Fruit fly (Drosophila melanogaster): Measurements from ENCODE around the gene CG10055.

CG10055 gene

DNA sequence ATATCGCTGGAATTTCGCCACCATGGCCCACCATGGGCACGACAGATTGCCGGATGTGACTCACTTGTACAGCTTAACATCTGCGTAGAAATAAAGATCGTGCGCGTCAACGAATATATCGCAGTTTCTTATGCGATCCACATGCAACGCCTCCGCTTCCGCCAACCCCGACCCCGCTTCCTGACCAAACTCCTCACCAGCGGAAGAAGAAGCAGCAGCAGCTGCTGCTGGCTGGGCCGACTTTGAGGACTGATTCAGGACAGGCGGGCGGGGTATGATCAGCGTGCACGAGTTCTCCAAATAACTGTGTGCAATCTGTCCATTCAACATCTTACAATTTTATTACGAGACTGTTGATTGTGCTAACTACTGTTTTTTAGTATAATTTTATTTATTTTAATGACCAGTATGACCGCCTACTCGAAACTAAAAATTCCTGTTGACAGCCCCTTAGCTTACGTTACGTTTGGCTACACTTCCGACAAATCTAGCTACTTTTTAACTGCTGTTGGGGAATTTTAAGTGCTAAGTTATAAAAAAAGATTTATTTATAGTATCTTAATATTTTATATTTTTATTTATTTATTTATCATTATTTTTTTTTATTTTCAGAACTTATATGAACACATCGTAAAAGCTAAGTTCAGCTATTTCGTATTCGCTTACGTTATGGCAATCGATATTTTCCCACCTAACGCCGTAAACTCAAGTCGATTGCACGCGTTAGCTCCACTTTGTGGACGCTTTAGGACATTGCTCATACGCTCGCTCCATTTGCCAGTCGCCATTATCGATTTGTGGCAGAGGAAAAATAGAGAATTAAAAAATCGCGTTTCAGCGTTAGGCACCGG, at the start of gene CG10055, which contains the start of gene lap:
Gene CG10055, minus strand, starts transcription at position 432 of the 851 bp plus-strand sequence.
Gene lap, plus strand, starts transcription at position 753 of the 851 bp plus-strand sequence.
- TF ChIP-seq CG13204 (GFP tag; optimal IDR thresholded peaks at IDR 0.05) (no peak), CG8301 (tag; optimal IDR thresholded peaks at IDR 0.05) (no peak), Snoo (tag; optimal IDR thresholded peaks at IDR 0.05) (no peak), Ets98B (GFP tag; IDR thresholded peaks at IDR 0.05) (0 out of 2 replicates have a peak, but pooled peaks have one; percentile 9), CG10348 (GFP tag; IDR thresholded peaks at IDR 0.05) (no peak), CG34367 (tag; optimal IDR thresholded peaks at IDR 0.05) (no peak), D1 (tag; optimal IDR thresholded peaks at IDR 0.05) (no peak)

DNA sequence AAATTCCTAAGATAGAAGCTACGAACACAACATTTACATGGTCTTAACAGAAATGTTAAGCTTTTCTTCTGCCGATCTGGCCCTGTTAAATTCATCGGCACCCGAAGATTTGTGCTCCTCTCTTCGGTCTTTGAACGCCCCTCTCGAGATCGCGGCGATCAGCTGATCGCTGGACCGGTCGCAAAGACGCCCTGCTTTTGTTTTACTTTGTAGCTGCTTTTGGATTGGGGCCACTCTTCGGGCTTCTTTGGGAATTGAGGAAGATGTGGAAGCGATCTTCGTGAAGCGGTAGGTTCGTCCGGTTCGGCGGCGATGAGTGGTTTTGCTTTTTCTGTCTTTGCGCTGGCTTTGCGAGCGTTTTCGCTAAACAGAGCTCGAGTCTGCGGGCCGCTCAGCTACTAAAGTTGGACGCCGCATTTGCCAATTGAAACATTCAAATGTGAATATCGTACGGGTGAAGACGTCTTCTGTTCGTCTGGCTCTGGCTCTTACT, 37.5 kb upstream of the CG10055 start, which contains the start of gene thw:
Gene thw, plus strand, starts transcription at position 443 of the 493 bp plus-strand sequence.
- TF ChIP-seq CG10348 (GFP tag; IDR thresholded peaks at IDR 0.05) (no peak), CG15710 (tag; optimal IDR thresholded peaks at IDR 0.05) (no peak), CG17806 (tag; optimal IDR thresholded peaks at IDR 0.05) (no peak), CG13204 (GFP tag; optimal IDR thresholded peaks at IDR 0.05) (peak; percentile 90), CG8301 (tag; optimal IDR thresholded peaks at IDR 0.05) (no peak), Pif1A (GFP tag; optimal IDR thresholded peaks at IDR 0.05) (no peak)

DNA sequence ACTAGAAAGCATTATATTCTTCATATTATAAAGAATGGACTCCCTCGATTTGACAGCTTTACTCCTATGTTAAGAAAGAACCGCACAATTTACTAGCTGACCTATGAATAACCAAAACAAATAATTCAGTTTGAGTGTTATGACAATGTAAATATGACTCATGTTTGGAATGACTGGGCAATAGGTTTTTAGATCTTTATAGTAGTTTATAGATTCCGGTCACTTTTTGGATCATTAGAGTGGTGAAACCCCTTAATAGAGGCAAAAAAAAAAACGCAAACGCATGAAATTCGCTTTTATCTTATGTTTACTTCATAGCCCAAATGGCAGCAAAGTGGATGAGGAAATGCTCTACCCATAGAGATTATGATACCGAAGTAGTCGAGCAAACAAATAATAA, 33.1 kb upstream of the CG10055 start, which contains the start of gene CG14605:
Gene CG14605, minus strand, starts transcription at position 101 of the 400 bp plus-strand sequence.
- no peak for TF ChIP-seq CG32121 (GFP tag; IDR thresholded peaks at IDR 0.05)
- no peak for TF ChIP-seq D1 (tag; optimal IDR thresholded peaks at IDR 0.05)
- no peak for TF ChIP-seq CG8301 (tag; optimal IDR thresholded peaks at IDR 0.05)
- TF ChIP-seq Pif1A (GFP tag; optimal IDR thresholded peaks at IDR 0.05): no peak
- TF ChIP-seq CG9948 (tag; optimal IDR thresholded peaks at IDR 0.05): no peak
- TF ChIP-seq Pif1B (GFP tag; optimal IDR thresholded peaks at IDR 0.05): no peak
- no peak for TF ChIP-seq CG14655 (GFP tag; optimal IDR thresholded peaks at IDR 0.05)

DNA sequence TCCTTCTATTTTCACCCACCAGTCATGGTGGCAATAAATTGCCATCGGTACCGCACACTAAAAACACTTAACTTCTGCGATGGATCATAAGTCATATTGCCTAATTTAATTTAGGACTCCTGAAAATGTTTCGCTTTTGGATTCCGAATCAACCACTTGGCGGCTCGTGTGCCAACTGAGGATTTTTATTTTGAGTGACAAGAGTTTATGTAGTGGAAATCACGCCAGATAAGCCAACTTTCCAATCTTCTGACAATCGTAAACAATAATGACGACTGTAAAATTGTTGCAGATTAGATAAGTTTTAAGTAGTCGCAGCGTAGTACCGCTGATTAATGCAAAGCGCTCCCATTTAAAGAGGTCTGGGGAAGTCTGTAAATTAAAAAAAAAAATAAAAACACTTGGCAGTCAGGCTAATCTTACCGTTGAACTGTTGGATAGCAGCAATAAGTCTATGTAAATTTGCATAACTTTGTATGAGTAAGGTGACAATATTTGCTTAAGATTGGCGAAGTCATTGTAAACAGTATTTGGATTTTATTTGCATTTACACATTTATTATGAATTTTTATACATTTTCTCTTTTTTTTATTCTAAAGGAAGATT, 30.6 kb upstream of the CG10055 start, which contains the start of gene CG14606:
Gene CG14606, minus strand, starts transcription at position 160 of the 606 bp plus-strand sequence.
- TF ChIP-seq CG12605 (GFP tag; IDR thresholded peaks at IDR 0.05) (no peak), CG14655 (GFP tag; optimal IDR thresholded peaks at IDR 0.05) (no peak), EcR (GFP tag; optimal IDR thresholded peaks at IDR 0.05) (no peak)

DNA sequence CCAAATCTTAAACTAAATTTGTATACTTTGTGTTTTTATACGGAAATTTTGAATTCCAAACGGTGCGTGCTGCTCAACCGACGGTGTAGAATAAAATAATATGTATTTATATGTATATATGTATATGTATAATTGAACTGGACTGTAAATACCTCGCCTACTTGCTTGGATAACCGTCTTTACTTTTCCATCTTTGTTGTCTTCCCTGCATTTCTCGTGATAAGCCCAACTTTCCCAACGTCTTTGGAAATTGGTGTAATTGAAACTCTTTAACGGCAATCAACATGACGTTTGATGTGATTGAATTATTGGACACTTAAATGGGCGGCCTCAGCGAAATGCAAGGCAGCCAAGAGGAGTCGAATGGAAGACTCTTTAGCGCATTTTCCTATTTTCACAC, 21.9 kb upstream of the CG10055 start, which contains the start of gene CG1288:
Gene CG1288, minus strand, starts transcription at position 101 of the 400 bp plus-strand sequence.
- TF ChIP-seq CG15710 (tag; optimal IDR thresholded peaks at IDR 0.05) (no peak), gl (tag; optimal IDR thresholded peaks at IDR 0.05) (no peak), CG9948 (tag; optimal IDR thresholded peaks at IDR 0.05) (no peak), fd96Ca (GFP tag; IDR thresholded peaks at IDR 0.05) (no peak), Pif1A (GFP tag; optimal IDR thresholded peaks at IDR 0.05) (no peak), CG32121 (GFP tag; IDR thresholded peaks at IDR 0.05) (no peak), CG8301 (tag; optimal IDR thresholded peaks at IDR 0.05) (no peak), CG4496 (GFP tag; IDR thresholded peaks at IDR 0.05) (no peak), CG13204 (GFP tag; optimal IDR thresholded peaks at IDR 0.05) (no peak), Snoo (tag; optimal IDR thresholded peaks at IDR 0.05) (no peak), Ets98B (GFP tag; IDR thresholded peaks at IDR 0.05) (no peak), D1 (tag; optimal IDR thresholded peaks at IDR 0.05) (no peak)

DNA sequence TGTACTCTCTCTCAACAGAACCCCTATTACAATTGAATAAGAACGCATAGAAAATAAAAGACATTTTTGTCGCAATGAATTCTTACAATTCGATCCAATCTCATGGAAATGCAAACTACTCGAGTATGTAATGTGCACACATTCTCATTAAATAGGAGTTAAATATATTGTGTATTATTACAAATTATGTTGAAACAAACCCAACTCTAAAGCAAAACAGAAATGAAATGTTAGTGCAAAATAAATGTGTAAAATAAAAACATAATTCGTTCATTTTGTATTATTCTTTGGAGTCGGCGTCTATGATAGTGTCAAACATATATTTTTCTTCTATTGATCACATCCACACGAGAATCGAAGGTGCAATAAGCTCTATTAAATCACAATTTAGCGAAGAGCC, 14.2 kb upstream of the CG10055 start, which contains the start of gene CG14609:
Gene CG14609, plus strand, starts transcription at position 301 of the 400 bp plus-strand sequence.
- TF ChIP-seq Pif1A (GFP tag; optimal IDR thresholded peaks at IDR 0.05): no peak
- TF ChIP-seq Pif1B (GFP tag; optimal IDR thresholded peaks at IDR 0.05): no peak
- TF ChIP-seq D1 (tag; optimal IDR thresholded peaks at IDR 0.05): no peak
- TF ChIP-seq Snoo (tag; optimal IDR thresholded peaks at IDR 0.05): no peak
- no peak for TF ChIP-seq CG14655 (GFP tag; optimal IDR thresholded peaks at IDR 0.05)
- no peak for TF ChIP-seq EcR (GFP tag; optimal IDR thresholded peaks at IDR 0.05)
- TF ChIP-seq CG32121 (GFP tag; IDR thresholded peaks at IDR 0.05): no peak
- no peak for TF ChIP-seq Ets98B (GFP tag; IDR thresholded peaks at IDR 0.05)
- TF ChIP-seq CG4496 (GFP tag; IDR thresholded peaks at IDR 0.05): no peak
- no peak for TF ChIP-seq CG10348 (GFP tag; IDR thresholded peaks at IDR 0.05)
- no peak for TF ChIP-seq rn (GFP tag; IDR thresholded peaks at IDR 0.05)
- TF ChIP-seq CG17806 (tag; optimal IDR thresholded peaks at IDR 0.05): no peak
- TF ChIP-seq CG12605 (GFP tag; IDR thresholded peaks at IDR 0.05): no peak
- TF ChIP-seq CG15710 (tag; optimal IDR thresholded peaks at IDR 0.05): no peak
- TF ChIP-seq CG8301 (tag; optimal IDR thresholded peaks at IDR 0.05): no peak
- TF ChIP-seq gl (tag; optimal IDR thresholded peaks at IDR 0.05): no peak
- no peak for TF ChIP-seq CG34367 (tag; optimal IDR thresholded peaks at IDR 0.05)

Data from whole organism, pupa.